Worm (Caenorhabditis elegans): ENCODE measurements around the gene F44D12.8.

DNA sequence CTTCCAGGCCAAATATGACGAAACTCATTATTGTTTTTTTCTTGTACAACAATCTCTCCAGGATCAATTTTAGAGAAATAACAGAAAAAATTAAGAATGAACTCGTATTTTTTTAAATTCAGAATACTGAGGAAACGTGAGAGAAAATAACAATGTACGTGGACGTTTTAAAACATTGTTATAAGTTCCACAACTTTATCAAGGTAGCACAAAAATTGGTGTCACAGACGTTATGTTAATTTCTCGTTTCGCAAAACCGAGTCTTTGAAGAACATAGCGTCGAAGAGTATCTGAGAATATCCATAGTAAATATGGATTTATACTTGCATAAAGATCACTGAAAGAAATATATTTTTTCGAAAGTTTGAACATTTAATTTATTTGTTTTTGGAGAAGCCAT lies 28.0 kb downstream of the F44D12.8 start, which contains the start of gene T04B2.8:
- TF ChIP-seq aly-2 (tag; optimal IDR thresholded peaks at IDR 0.05), result no peak
- TF ChIP-seq dmd-4 (tag; optimal IDR thresholded peaks at IDR 0.05), result no peak
- TF ChIP-seq lsy-2 (tag; optimal IDR thresholded peaks at IDR 0.05), result no peak
- TF ChIP-seq lin-11 (tag; optimal IDR thresholded peaks at IDR 0.05), result no peak
- TF ChIP-seq nhr-25 (tag; optimal IDR thresholded peaks at IDR 0.05), result no peak
- TF ChIP-seq ztf-4 (tag; optimal IDR thresholded peaks at IDR 0.05), result no peak
- TF ChIP-seq ceh-82 (tag; optimal IDR thresholded peaks at IDR 0.05), result no peak
- TF ChIP-seq F13H6.1 (tag; optimal IDR thresholded peaks at IDR 0.05), result no peak
- no peak for TF ChIP-seq unc-62 (GFP tag; optimal IDR thresholded peaks at IDR 0.05)
- TF ChIP-seq elt-3 (tag; optimal IDR thresholded peaks at IDR 0.05), result no peak
